Worm (Caenorhabditis elegans) whole organism, late embryonic: Measurements from ENCODE around the gene mdt-17.

Experiments
- C08G9.2 ChIP-seq: sonication (generic microtip); optimal IDR thresholded peaks from 2 replicates; lab custom pipeline; 2016; ENCODE audit warnings: mild to moderate bottlenecking, missing genetic modification characterization, moderate library complexity, missing compliant biosample characterization
- C38D4.7 ChIP-seq: fragments of 200-800 bp; sonication (Bioruptor generic); optimal IDR thresholded peaks from 2 replicates; lab custom pipeline; 2018; ENCODE audit warnings: mild to moderate bottlenecking, missing genetic modification characterization, moderate library complexity, missing compliant biosample characterization
- K02D7.2 ChIP-seq: sonication (generic microtip); optimal IDR thresholded peaks from 2 replicates; lab custom pipeline; 2017; ENCODE audit warnings: mild to moderate bottlenecking, missing genetic modification characterization, missing compliant biosample characterization
- K09A11.1 ChIP-seq: sonication (generic microtip); optimal IDR thresholded peaks from 2 replicates; lab custom pipeline; 2017; ENCODE audit warnings: antibody characterized with exemption, mild to moderate bottlenecking, missing genetic modification characterization, missing compliant biosample characterization; ENCODE audit not compliant: insufficient read depth
- T23F11.4 ChIP-seq: fragments of 200-800 bp; sonication (Bioruptor generic); optimal IDR thresholded peaks from 2 replicates; lab custom pipeline; 2018; ENCODE audit warnings: mild to moderate bottlenecking, missing genetic modification characterization, missing compliant biosample characterization
- ahr-1 ChIP-seq: sonication (generic microtip); optimal IDR thresholded peaks from 2 replicates; lab custom pipeline; 2016; ENCODE audit warnings: missing genetic modification characterization, missing compliant biosample characterization
- ceh-18 ChIP-seq: sonication (generic microtip); optimal IDR thresholded peaks from 2 replicates; lab custom pipeline; 2016; ENCODE audit warnings: missing genetic modification characterization, missing compliant biosample characterization
- ceh-2 ChIP-seq: sonication (generic microtip); optimal IDR thresholded peaks from 2 replicates; lab custom pipeline; 2016; ENCODE audit warnings: missing genotype, missing genetic modification characterization, missing compliant biosample characterization
- ceh-31 ChIP-seq: sonication (generic microtip); optimal IDR thresholded peaks from 2 replicates; lab custom pipeline; 2016; ENCODE audit warnings: missing genetic modification characterization, missing compliant biosample characterization
- ceh-48 ChIP-seq: sonication (generic microtip); optimal IDR thresholded peaks from 2 replicates; lab custom pipeline; 2016; ENCODE audit warnings: missing genetic modification characterization, inconsistent platforms, missing compliant biosample characterization
- ceh-6 ChIP-seq: fragments of 200-800 bp; sonication (Bioruptor generic); optimal IDR thresholded peaks from 2 replicates; lab custom pipeline; 2018; ENCODE audit warnings: mild to moderate bottlenecking, missing genetic modification characterization, missing compliant biosample characterization
- ceh-9 ChIP-seq: sonication (generic microtip); optimal IDR thresholded peaks from 2 replicates; lab custom pipeline; 2016; ENCODE audit warnings: mild to moderate bottlenecking, missing genetic modification characterization, inconsistent platforms, missing compliant biosample characterization
- che-1 ChIP-seq: sonication (generic microtip); optimal IDR thresholded peaks from 2 replicates; lab custom pipeline; 2016; ENCODE audit warnings: mild to moderate bottlenecking, missing genetic modification characterization, missing compliant biosample characterization
- dve-1 ChIP-seq: sonication (generic microtip); optimal IDR thresholded peaks from 2 replicates; lab custom pipeline; 2017; ENCODE audit warnings: antibody characterized with exemption, mild to moderate bottlenecking, missing genetic modification characterization, missing compliant biosample characterization
- eyg-1 ChIP-seq: sonication (generic microtip); optimal IDR thresholded peaks from 2 replicates; lab custom pipeline; 2016; ENCODE audit warnings: missing genotype, missing genetic modification characterization, missing compliant biosample characterization
- fax-1 ChIP-seq: sonication (generic microtip); optimal IDR thresholded peaks from 2 replicates; lab custom pipeline; 2016; ENCODE audit warnings: missing genotype, missing genetic modification characterization, missing compliant biosample characterization
- fkh-10 ChIP-seq: fragments of 150-350 bp; optimal IDR thresholded peaks from 2 replicates; lab custom pipeline; 2014; ENCODE audit warnings: missing biosample characterization, missing genetic modification reagents, missing genetic modification characterization
- gmeb-2 ChIP-seq: sonication (generic microtip); optimal IDR thresholded peaks from 2 replicates; lab custom pipeline; 2016; ENCODE audit warnings: missing genetic modification characterization, inconsistent platforms, missing compliant biosample characterization
- hlh-13 ChIP-seq: fragments of 200-800 bp; sonication (Bioruptor generic); optimal IDR thresholded peaks from 2 replicates; lab custom pipeline; 2018; ENCODE audit warnings: mild to moderate bottlenecking, missing genetic modification characterization, missing compliant biosample characterization
- hlh-30 ChIP-seq: sonication (generic microtip); optimal IDR thresholded peaks from 2 replicates; lab custom pipeline; 2017; ENCODE audit warnings: antibody characterized with exemption, missing genetic modification characterization, missing compliant biosample characterization; ENCODE audit not compliant: insufficient read depth
- lim-6 ChIP-seq: sonication (generic microtip); optimal IDR thresholded peaks from 2 replicates; lab custom pipeline; 2016; ENCODE audit warnings: missing genetic modification characterization, missing compliant biosample characterization
- lin-11 ChIP-seq: fragments of 200-800 bp; sonication (Bioruptor generic); optimal IDR thresholded peaks from 2 replicates; lab custom pipeline; 2018; ENCODE audit warnings: mild to moderate bottlenecking, missing genetic modification characterization, missing compliant biosample characterization
- madf-2 ChIP-seq: sonication (generic microtip); optimal IDR thresholded peaks from 2 replicates; lab custom pipeline; 2017; ENCODE audit warnings: missing genetic modification characterization, missing compliant biosample characterization
- nfya-1 ChIP-seq: sonication (generic microtip); optimal IDR thresholded peaks from 2 replicates; lab custom pipeline; 2017; ENCODE audit warnings: missing genetic modification characterization, mild to moderate bottlenecking, missing compliant biosample characterization, antibody characterized with exemption, moderate library complexity
- nhr-11 ChIP-seq: fragments of 150-350 bp; optimal IDR thresholded peaks from 2 replicates; lab custom pipeline; 2014; ENCODE audit warnings: missing biosample characterization, missing genetic modification characterization
- pag-3 ChIP-seq: sonication (generic microtip); optimal IDR thresholded peaks from 2 replicates; lab custom pipeline; 2016; ENCODE audit warnings: missing compliant biosample characterization, missing genetic modification characterization, borderline replicate concordance
- pat-9 ChIP-seq: fragments of 200-800 bp; sonication (Bioruptor generic); optimal IDR thresholded peaks from 2 replicates; lab custom pipeline; 2018; ENCODE audit warnings: mild to moderate bottlenecking, missing genetic modification characterization, moderate library complexity, missing compliant biosample characterization
- pax-1 ChIP-seq: fragments of 150-350 bp; optimal IDR thresholded peaks from 2 replicates; lab custom pipeline; 2014; ENCODE audit warnings: missing biosample characterization, missing genetic modification characterization
- pha-2 ChIP-seq: sonication (generic microtip); optimal IDR thresholded peaks from 2 replicates; lab custom pipeline; 2017; ENCODE audit warnings: mild to moderate bottlenecking, missing genetic modification characterization, missing compliant biosample characterization
- rnt-1 ChIP-seq: sonication (generic microtip); optimal IDR thresholded peaks from 2 replicates; lab custom pipeline; 2016; ENCODE audit warnings: missing genetic modification characterization, missing compliant biosample characterization
- tbx-7 ChIP-seq: sonication (generic microtip); optimal IDR thresholded peaks from 2 replicates; lab custom pipeline; 2016; ENCODE audit warnings: missing genotype, missing genetic modification characterization, missing compliant biosample characterization
- ttx-3 ChIP-seq: sonication (generic microtip); optimal IDR thresholded peaks from 2 replicates; lab custom pipeline; 2016; ENCODE audit warnings: missing genetic modification reagents, missing genetic modification characterization, missing compliant biosample characterization
- unc-3 ChIP-seq, 2 experiments: fragments of 200-800 bp in 1 of 2; sonication (Bioruptor generic) in 1 of 2; sonication (generic microtip) in 1 of 2; conservative IDR thresholded peaks in 1 of 2; optimal IDR thresholded peaks in 1 of 2; 2 replicates each; pipeline versions ENCODE4 v1.3.6 to Lab custom; 2016 to 2022; ENCODE audit warnings: missing compliant biosample characterization in 2 of 2, missing genetic modification characterization in 2 of 2, missing genetic modification reagents in 1 of 2
- unc-42 ChIP-seq: sonication (generic microtip); optimal IDR thresholded peaks from 2 replicates; lab custom pipeline; 2016; ENCODE audit warnings: missing genotype, missing genetic modification characterization, missing compliant biosample characterization
- unc-86 ChIP-seq: sonication (generic microtip); optimal IDR thresholded peaks from 2 replicates; lab custom pipeline; 2016; ENCODE audit warnings: missing genetic modification characterization, missing compliant biosample characterization
- zip-5 ChIP-seq: sonication (generic microtip); optimal IDR thresholded peaks from 2 replicates; lab custom pipeline; 2016; ENCODE audit warnings: missing genetic modification characterization, missing compliant biosample characterization
- ztf-16 ChIP-seq: sonication (generic microtip); optimal IDR thresholded peaks from 2 replicates; lab custom pipeline; 2017; ENCODE audit warnings: missing genetic modification characterization, missing compliant biosample characterization

mdt-17 gene

DNA sequence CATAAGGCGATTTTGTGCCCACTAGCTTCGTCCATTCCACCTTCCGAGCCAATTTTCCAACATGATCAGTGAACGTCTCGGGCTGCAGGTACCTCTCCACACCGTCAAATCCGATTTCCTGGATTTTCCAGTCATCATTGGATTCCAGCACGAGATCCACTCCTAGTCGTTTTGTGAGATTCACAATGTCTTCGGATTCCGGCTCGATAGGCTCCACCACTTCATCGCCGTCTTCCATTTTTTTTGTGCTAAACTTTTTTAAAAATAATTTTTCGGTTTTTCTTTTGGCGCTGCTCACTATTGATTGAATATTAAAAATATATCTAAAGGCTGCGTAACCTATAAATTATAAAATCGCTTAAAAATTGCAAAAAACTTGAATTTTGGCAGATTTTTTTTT, at the start of gene mdt-17:
Gene mdt-17 (minus strand): TSS at position 256 of the 400 bp plus-strand sequence.
- TF ChIP-seq lim-6 (tag; lab: Kevin White, UChicago) (no peak), C38D4.7 (GFP tag; lab: Kevin White, UChicago) (no peak), gmeb-2 (tag; lab: Kevin White, UChicago) (no peak), ceh-6 (GFP tag; lab: Kevin White, UChicago) (no peak), unc-42 (no peak), unc-86 (tag; lab: Kevin White, UChicago) (no peak), pat-9 (tag; lab: Kevin White, UChicago) (no peak), che-1 (tag; lab: Kevin White, UChicago) (no peak), eyg-1 (tag; lab: Kevin White, UChicago) (no peak), tbx-7 (no peak), fkh-10 (GFP tag; lab: Kevin White, UChicago) (no peak), zip-5 (no peak), fax-1 (tag; lab: Kevin White, UChicago) (no peak), K09A11.1 (no peak), ceh-18 (tag; lab: Kevin White, UChicago) (no peak), lin-11 (no peak)
- TF ChIP-seq, all 69 proteins: peak for 0

DNA sequence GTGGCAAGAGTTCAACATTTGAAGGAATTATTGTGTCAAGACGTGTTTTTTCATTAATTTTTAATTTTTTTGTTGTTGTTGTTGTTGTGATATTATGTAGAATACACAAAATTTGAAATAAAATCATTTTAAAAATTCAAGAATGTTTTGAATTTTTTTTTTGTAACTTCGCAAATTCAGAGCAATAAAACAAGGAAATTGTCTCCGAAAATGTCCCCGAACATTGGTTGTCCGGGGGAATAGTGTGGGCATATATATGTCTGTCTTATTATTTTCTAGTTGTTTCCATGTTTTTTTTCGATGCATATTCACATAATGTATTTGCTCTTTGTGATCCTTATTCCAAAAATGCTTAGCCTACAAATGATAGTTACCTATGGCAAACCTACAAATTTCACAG, 44.5 kb upstream of the mdt-17 start, which contains the start of gene clec-262:
Gene clec-262 (plus strand): TSS at position 301 of the 400 bp plus-strand sequence.
- TF ChIP-seq ttx-3 (tag; lab: Kevin White, UChicago) (no peak), zip-5 (no peak), K09A11.1 (no peak), ceh-9 (tag; lab: Kevin White, UChicago) (no peak), tbx-7 (no peak), pax-1 (tag; lab: Kevin White, UChicago) (no peak)

DNA sequence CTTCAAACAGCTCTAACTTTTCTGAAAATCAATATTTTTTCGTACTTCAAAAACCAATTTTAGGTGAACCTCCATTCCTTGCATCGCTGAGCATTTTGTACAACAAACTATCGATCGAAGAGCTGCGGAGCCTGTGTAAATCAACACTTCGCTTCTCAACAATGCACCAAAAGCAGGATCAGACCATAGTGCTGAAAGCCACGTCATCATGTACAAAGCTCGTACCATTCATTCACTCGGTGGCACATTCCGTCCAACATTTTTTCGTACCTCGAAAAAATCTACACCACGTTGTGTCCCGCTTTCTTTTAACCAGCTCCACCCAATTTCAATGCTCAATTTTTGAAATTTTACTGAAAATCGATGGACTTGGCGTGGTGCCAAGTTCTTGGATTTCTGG, 43.5 kb upstream of the mdt-17 start, which contains the start of gene ZC15.10:
Gene ZC15.10 (plus strand): TSS at position 162 of the 400 bp plus-strand sequence.
- TF ChIP-seq unc-3 (GFP tag; conservative IDR thresholded peaks at IDR 0.05; lab: Robert Waterston, UW) (no peak), unc-3 (tag; optimal IDR thresholded peaks at IDR 0.05; lab: Kevin White, UChicago) (no peak), unc-86 (tag; lab: Kevin White, UChicago) (no peak), T23F11.4 (GFP tag; lab: Kevin White, UChicago) (no peak), ahr-1 (tag; lab: Kevin White, UChicago) (no peak), ceh-18 (tag; lab: Kevin White, UChicago) (no peak), ceh-2 (tag; lab: Kevin White, UChicago) (no peak), madf-2 (no peak), ztf-16 (no peak), pag-3 (no peak), C38D4.7 (GFP tag; lab: Kevin White, UChicago) (no peak), ceh-48 (tag; lab: Kevin White, UChicago) (no peak), gmeb-2 (tag; lab: Kevin White, UChicago) (no peak), dve-1 (tag; lab: Kevin White, UChicago) (no peak), lin-11 (no peak), nfya-1 (no peak), K02D7.2 (tag; lab: Kevin White, UChicago) (no peak), C08G9.2 (no peak), nhr-11 (tag; lab: Kevin White, UChicago) (no peak), pha-2 (tag; lab: Kevin White, UChicago) (no peak), ceh-6 (GFP tag; lab: Kevin White, UChicago) (no peak)

DNA sequence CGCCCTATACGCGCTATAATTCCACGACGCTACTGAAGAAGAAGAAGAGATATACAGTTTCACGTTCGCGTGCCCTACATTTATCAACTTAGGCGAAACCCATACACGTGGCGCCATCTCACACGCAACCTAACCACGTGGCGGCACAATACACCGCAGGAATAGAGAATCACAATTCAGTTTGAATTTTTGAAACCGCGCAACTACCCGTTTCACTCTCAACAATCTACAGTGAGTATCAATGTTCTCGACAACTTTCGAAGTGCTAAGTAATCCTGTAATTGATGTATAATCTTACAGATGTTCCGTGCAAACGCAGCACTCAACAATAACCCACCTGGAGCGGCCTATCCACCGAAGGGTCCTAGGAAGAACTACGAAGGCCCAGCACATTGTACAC, 38.8 kb upstream of the mdt-17 start, which contains the start of gene ZC15.1:
Gene ZC15.1 (plus strand): TSS at position 301 of the 400 bp plus-strand sequence.
- TF ChIP-seq ceh-31 (tag; lab: Kevin White, UChicago) (no peak), hlh-13 (GFP tag; lab: Kevin White, UChicago) (no peak), rnt-1 (tag; lab: Kevin White, UChicago) (no peak), hlh-30 (no peak), dve-1 (tag; lab: Kevin White, UChicago) (no peak), C08G9.2 (no peak), T23F11.4 (GFP tag; lab: Kevin White, UChicago) (no peak), zip-5 (no peak)
